Worm (Caenorhabditis elegans): ENCODE data around the gene somi-1.

DNA sequence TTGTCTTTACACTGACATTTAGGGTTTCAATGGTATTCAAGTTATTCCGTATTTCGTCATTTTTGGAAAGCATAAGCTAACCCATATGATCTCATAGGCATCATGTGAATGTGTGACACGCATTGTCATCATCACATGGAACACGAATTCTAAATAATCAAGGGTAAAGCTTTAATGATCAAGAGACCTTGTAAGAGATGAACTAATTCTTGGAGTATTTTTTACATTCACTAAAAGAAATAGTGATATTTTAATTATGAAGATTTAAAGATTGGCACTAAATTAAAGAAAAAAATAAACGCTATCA, 20.8 kb upstream of the somi-1 start:
- TF ChIP-seq fkh-10 (GFP tag; optimal IDR thresholded peaks at IDR 0.05): no peak
- no peak for TF ChIP-seq zag-1 (tag; optimal IDR thresholded peaks at IDR 0.05)
- no peak for TF ChIP-seq unc-62 (GFP tag; optimal IDR thresholded peaks at IDR 0.05)
- no peak for TF ChIP-seq pqm-1 (tag; optimal IDR thresholded peaks at IDR 0.05)
- TF ChIP-seq swsn-7 (tag; optimal IDR thresholded peaks at IDR 0.05): no peak
- TF ChIP-seq elt-3 (tag; optimal IDR thresholded peaks at IDR 0.05): no peak
- no peak for TF ChIP-seq ets-5 (GFP tag; IDR thresholded peaks at IDR 0.05)
- TF ChIP-seq mep-1 (tag; optimal IDR thresholded peaks at IDR 0.05): no peak

Measured in whole organism, L1 larva.